Fruit fly (Drosophila melanogaster): ENCODE data around the gene CG34015.
A peak's percentile ranks its signal among the peaks of the same experiment; 100 is the strongest.

The CG34015 gene

DNA sequence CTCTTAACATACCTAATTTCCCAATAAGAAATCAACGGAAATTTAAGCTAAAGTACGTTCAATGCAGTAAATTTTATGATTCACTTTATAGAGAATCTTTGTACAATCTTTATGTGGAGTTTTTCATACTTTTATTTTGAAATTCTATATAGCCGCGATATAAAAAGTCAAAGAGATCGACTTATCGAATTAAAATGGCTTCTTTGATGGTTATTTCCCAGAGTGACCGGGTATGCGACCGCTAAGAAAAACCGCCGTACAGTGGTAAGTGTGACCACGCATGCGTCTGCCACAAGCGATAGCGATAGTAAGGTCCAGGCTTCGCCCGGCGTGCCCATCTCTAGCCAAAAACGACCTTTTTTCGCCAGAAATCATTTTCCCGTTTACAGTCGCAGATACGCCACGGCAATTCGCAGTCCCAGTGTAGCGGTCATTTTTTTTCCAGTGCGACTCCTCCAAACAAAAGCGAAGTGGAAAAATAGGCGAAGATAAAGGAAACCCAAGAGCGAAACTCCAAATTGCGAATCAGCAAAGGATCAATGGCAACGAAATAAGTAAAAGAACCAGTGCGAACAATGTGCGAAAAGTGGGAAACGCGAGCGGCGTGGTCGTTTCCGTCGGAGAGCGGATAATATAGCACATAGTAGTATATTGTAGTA, 25.5 kb downstream of the CG34015 start, which contains the start of gene hang:
hang (plus strand) TSS at position 366 of the 659 bp plus-strand sequence.
- TF ChIP-seq Ssrp (tag; optimal IDR thresholded peaks at IDR 0.05), result no peak
- no peak for TF ChIP-seq CG7786 (GFP tag; optimal IDR thresholded peaks at IDR 0.05)
- TF ChIP-seq MESR4 (GFP tag; optimal IDR thresholded peaks at IDR 0.05), result peak; percentile 88
- TF ChIP-seq CG10565 (GFP tag; optimal IDR thresholded peaks at IDR 0.05), result no peak
- peak; percentile 82 for TF ChIP-seq CG15514 (GFP tag; optimal IDR thresholded peaks at IDR 0.05)
- TF ChIP-seq unc-4 (GFP tag; IDR thresholded peaks at IDR 0.05; ENCODE audit: partially characterized antibody), result peak; percentile 71
- TF ChIP-seq CG15073 (GFP tag; optimal IDR thresholded peaks at IDR 0.05), result no peak
- no peak for TF ChIP-seq CG13123 (GFP tag; optimal IDR thresholded peaks at IDR 0.05)
- no peak for TF ChIP-seq CG2889 (GFP tag; IDR thresholded peaks at IDR 0.05)
- no peak for TF ChIP-seq gem (tag; optimal IDR thresholded peaks at IDR 0.05)
- peak; percentile 21 for TF ChIP-seq Fer3 (tag; optimal IDR thresholded peaks at IDR 0.05)
- TF ChIP-seq HLHmδ (GFP tag; optimal IDR thresholded peaks at IDR 0.05), result peak; percentile 53
- TF ChIP-seq CoRest (tag; optimal IDR thresholded peaks at IDR 0.05), result no peak
- peak; percentile 31; the same call in 1 of the 4 replicates for TF ChIP-seq Gug (GFP tag; IDR thresholded peaks at IDR 0.05)
- no peak for TF ChIP-seq Atf3 (GFP tag; optimal IDR thresholded peaks at IDR 0.05)
- TF ChIP-seq Rx (GFP tag; IDR thresholded peaks at IDR 0.05), result no peak
- TF ChIP-seq wek (GFP tag; optimal IDR thresholded peaks at IDR 0.05), result peak; percentile 5
- TF ChIP-seq CG17912 (GFP tag; optimal IDR thresholded peaks at IDR 0.05), result no peak
- peak; percentile 1 for TF ChIP-seq CG4707 (GFP tag; optimal IDR thresholded peaks at IDR 0.05)
- TF ChIP-seq Adf1 (GFP tag; IDR thresholded peaks at IDR 0.05), result no peak; the same call in 1 of the 2 replicates
- peak; percentile 5 for TF ChIP-seq CG12219 (GFP tag; optimal IDR thresholded peaks at IDR 0.05)
- TF ChIP-seq ham (GFP tag; IDR thresholded peaks at IDR 0.05), result no peak
- no peak for TF ChIP-seq hkb (optimal IDR thresholded peaks at IDR 0.05)
- TF ChIP-seq hkb (GFP tag; IDR thresholded peaks at IDR 0.05), result peak; percentile 61; the same call in 1 of the 2 replicates
- TF ChIP-seq chif (GFP tag; optimal IDR thresholded peaks at IDR 0.05), result no peak
- 0 out of 3 replicates have a peak, but pooled peaks have one; percentile 28 for TF ChIP-seq CG2199 (GFP tag; IDR thresholded peaks at IDR 0.05)
- TF ChIP-seq seq (GFP tag; IDR thresholded peaks at IDR 0.05), result no peak
- TF ChIP-seq CG9797 (GFP tag; optimal IDR thresholded peaks at IDR 0.05), result peak; percentile 91
- no peak for TF ChIP-seq CG9215 (GFP tag; IDR thresholded peaks at IDR 0.05)
- TF ChIP-seq psq (GFP tag; optimal IDR thresholded peaks at IDR 0.05), result no peak
- TF ChIP-seq CG15269 (tag; optimal IDR thresholded peaks at IDR 0.05), result peak; percentile 2
- TF ChIP-seq wor (GFP tag; IDR thresholded peaks at IDR 0.05), result no peak
- TF ChIP-seq CG18764 (GFP tag; optimal IDR thresholded peaks at IDR 0.05), result no peak
- no peak for TF ChIP-seq zf30C (GFP tag; optimal IDR thresholded peaks at IDR 0.05)
- TF ChIP-seq CG3726 (GFP tag; IDR thresholded peaks at IDR 0.05), result no peak
- TF ChIP-seq gsb-n (tag; optimal IDR thresholded peaks at IDR 0.05), result no peak
- no peak for TF ChIP-seq dimm (GFP tag; IDR thresholded peaks at IDR 0.05)
- peak; percentile 47 for TF ChIP-seq sqz (GFP tag; optimal IDR thresholded peaks at IDR 0.05)
- no peak for TF ChIP-seq trh (GFP tag; optimal IDR thresholded peaks at IDR 0.05)
- peak; percentile 56 for TF ChIP-seq HHEX (GFP tag; optimal IDR thresholded peaks at IDR 0.05)
- no peak for TF ChIP-seq CG15479 (GFP tag; optimal IDR thresholded peaks at IDR 0.05)
- TF ChIP-seq Drgx (GFP tag; IDR thresholded peaks at IDR 0.05), result no peak
- peak; percentile 60 for TF ChIP-seq ash1 (GFP tag; optimal IDR thresholded peaks at IDR 0.05)
- peak; percentile 64; the same call in 1 of the 3 replicates for TF ChIP-seq Dbx (GFP tag; IDR thresholded peaks at IDR 0.05)
- no peak for TF ChIP-seq CG8359 (GFP tag; optimal IDR thresholded peaks at IDR 0.05; ENCODE audit: borderline replicate concordance)
- TF ChIP-seq gsb (GFP tag; IDR thresholded peaks at IDR 0.05), result no peak
- TF ChIP-seq CHES-1-like (GFP tag; optimal IDR thresholded peaks at IDR 0.05), result peak; percentile 51
- no peak for TF ChIP-seq GATAe (GFP tag; conservative IDR thresholded peaks at IDR 0.05)
- peak; percentile 39 for TF ChIP-seq CG4282 (GFP tag; optimal IDR thresholded peaks at IDR 0.05)
- peak; percentile 73 for TF ChIP-seq CG9932 (GFP tag; IDR thresholded peaks at IDR 0.05)
- TF ChIP-seq row (GFP tag; IDR thresholded peaks at IDR 0.05), result peak; percentile 58
